Worm (Caenorhabditis elegans) whole organism, L4 larva: ENCODE results near the gene ubc-6.
A peak's percentile ranks its signal among the peaks of the same experiment; 100 is the strongest.

Source experiments
- F10B5.3 ChIP-seq: sonication (generic microtip); optimal IDR thresholded peaks from 2 replicates; lab custom pipeline; 2016; ENCODE audit warnings: mild to moderate bottlenecking, missing genetic modification characterization, missing compliant biosample characterization
- F49E8.2 ChIP-seq: sonication (generic microtip); optimal IDR thresholded peaks from 2 replicates; lab custom pipeline; 2016; ENCODE audit warnings: missing compliant biosample characterization, mild to moderate bottlenecking, missing genetic modification characterization, borderline replicate concordance
- Y105C5A.15 ChIP-seq: fragments of 200-800 bp; sonication (Bioruptor generic); IDR thresholded peaks from 2 replicates; pipeline ENCODE4 v1.3.6; 2022; ENCODE audit warnings: missing genetic modification characterization, missing compliant biosample characterization
- aha-1 ChIP-seq: fragments of 150-350 bp; peaks from one replicate; lab custom pipeline; 2014; ENCODE audit warnings: missing biosample characterization, missing genetic modification characterization
- aly-2 ChIP-seq: sonication (generic microtip); optimal IDR thresholded peaks from 2 replicates; lab custom pipeline; 2018; ENCODE audit warnings: missing biosample characterization, missing genetic modification characterization
- ceh-32 ChIP-seq: sonication (generic microtip); optimal IDR thresholded peaks from 2 replicates; lab custom pipeline; 2016; ENCODE audit warnings: mild to moderate bottlenecking, missing genetic modification characterization, missing compliant biosample characterization; ENCODE audit not compliant: poor library complexity
- ceh-44 ChIP-seq: fragments of 200-800 bp; sonication (Bioruptor generic); IDR thresholded peaks from 2 replicates; pipeline ENCODE4 v1.3.6; 2022; ENCODE audit warnings: missing genetic modification reagents, missing genetic modification characterization, missing compliant biosample characterization
- ctbp-1 ChIP-seq: fragments of 200-800 bp; sonication (Bioruptor generic); IDR thresholded peaks from 2 replicates; pipeline ENCODE4 v1.3.6; 2022; ENCODE audit warnings: missing genetic modification reagents, missing genetic modification characterization, missing compliant biosample characterization
- daf-12 ChIP-seq: fragments of 150-350 bp; optimal IDR thresholded peaks from 2 replicates; lab custom pipeline; 2014; ENCODE audit warnings: missing biosample characterization, missing genetic modification reagents, missing genetic modification characterization
- daf-8 ChIP-seq: fragments of 200-800 bp; sonication (Bioruptor generic); IDR thresholded peaks from 2 replicates; pipeline ENCODE4 v1.3.6; 2022; ENCODE audit warnings: missing genetic modification characterization, missing compliant biosample characterization
- dmd-6 ChIP-seq: fragments of 200-800 bp; sonication (Bioruptor generic); IDR thresholded peaks from 2 replicates; pipeline ENCODE4 v1.3.6; 2022; ENCODE audit warnings: missing genetic modification reagents, missing genetic modification characterization, missing compliant biosample characterization
- dmd-8 ChIP-seq: fragments of 200-800 bp; sonication (Bioruptor generic); IDR thresholded peaks from 2 replicates; pipeline ENCODE4 v1.3.6; 2022; ENCODE audit warnings: missing genetic modification characterization, missing compliant biosample characterization
- dmd-9 ChIP-seq: fragments of 200-800 bp; sonication (Bioruptor generic); IDR thresholded peaks from 2 replicates; pipeline ENCODE4 v1.3.6; 2022; ENCODE audit warnings: missing genetic modification reagents, missing genetic modification characterization, missing compliant biosample characterization
- dpl-1 ChIP-seq: fragments of 150-350 bp; optimal IDR thresholded peaks from 2 replicates; lab custom pipeline; 2014; ENCODE audit warnings: missing biosample characterization, missing genetic modification reagents, missing genetic modification characterization
- duxl-1 ChIP-seq: sonication (generic microtip); optimal IDR thresholded peaks from 2 replicates; lab custom pipeline; 2016; ENCODE audit warnings: mild to moderate bottlenecking, missing genetic modification characterization, moderate library complexity, missing compliant biosample characterization; ENCODE audit not compliant: poor library complexity
- dve-1 ChIP-seq: sonication (generic microtip); optimal IDR thresholded peaks from 2 replicates; lab custom pipeline; 2017; ENCODE audit warnings: antibody characterized with exemption, mild to moderate bottlenecking, missing genetic modification characterization, missing compliant biosample characterization; ENCODE audit not compliant: insufficient read depth
- egl-27 ChIP-seq: sonication (generic microtip); optimal IDR thresholded peaks from 3 replicates; lab custom pipeline; 2017; ENCODE audit warnings: missing biosample characterization, missing genetic modification reagents, missing genetic modification characterization
- fkh-10 ChIP-seq: fragments of 150-350 bp; optimal IDR thresholded peaks from 2 replicates; lab custom pipeline; 2014; ENCODE audit warnings: missing biosample characterization, missing genetic modification reagents, missing genetic modification characterization
- hif-1 ChIP-seq, 2 experiments: sonication (generic microtip); optimal IDR thresholded peaks; 2 replicates each; lab custom pipeline; 2016 to 2017; ENCODE audit warnings: missing compliant biosample characterization in 2 of 2, missing genetic modification characterization in 2 of 2, missing genetic modification reagents in 2 of 2, missing genotype in 2 of 2, mild to moderate bottlenecking in 1 of 2
- hlh-11 ChIP-seq: fragments of 200-800 bp; sonication (Bioruptor generic); optimal IDR thresholded peaks from 2 replicates; lab custom pipeline; 2018; ENCODE audit warnings: mild to moderate bottlenecking, missing genetic modification characterization, missing compliant biosample characterization
- hlh-30 ChIP-seq: sonication (generic microtip); optimal IDR thresholded peaks from 2 replicates; lab custom pipeline; 2017; ENCODE audit warnings: antibody characterized with exemption, mild to moderate bottlenecking, missing genetic modification characterization, missing compliant biosample characterization; ENCODE audit not compliant: insufficient read depth
- hmg-1.1 ChIP-seq: fragments of 200-800 bp; sonication (Bioruptor generic); IDR thresholded peaks from 2 replicates; pipeline ENCODE4 v1.3.6; 2022; ENCODE audit warnings: missing genetic modification reagents, missing genetic modification characterization, missing compliant biosample characterization
- lin-39 ChIP-seq: fragments of 150-350 bp; optimal IDR thresholded peaks from 2 replicates; lab custom pipeline; 2014; ENCODE audit warnings: missing biosample characterization, missing genetic modification reagents, missing genetic modification characterization
- lsy-2 ChIP-seq, 2 experiments: fragments of 150-350 bp in 1 of 2; sonication (generic microtip) in 1 of 2; optimal IDR thresholded peaks; 2 replicates each; lab custom pipeline; 2014 to 2017; ENCODE audit warnings: missing biosample characterization in 2 of 2, missing genetic modification characterization in 2 of 2
- madf-9 ChIP-seq: fragments of 200-800 bp; sonication (Bioruptor generic); conservative IDR thresholded peaks from 2 replicates; pipeline ENCODE4 v1.3.6; 2022; ENCODE audit warnings: missing genetic modification reagents, missing genetic modification characterization, missing compliant biosample characterization
- mdl-1 ChIP-seq, 2 experiments: fragments of 150-350 bp in 1 of 2; sonication (generic microtip) in 1 of 2; optimal IDR thresholded peaks; 2 replicates each; lab custom pipeline; 2014 to 2017; ENCODE audit warnings: missing biosample characterization in 2 of 2, missing genetic modification characterization in 2 of 2
- mes-2 ChIP-seq: sonication (generic microtip); optimal IDR thresholded peaks from 2 replicates; lab custom pipeline; 2016; ENCODE audit warnings: missing genotype, mild to moderate bottlenecking, missing genetic modification characterization, missing compliant biosample characterization; ENCODE audit not compliant: poor library complexity, severe bottlenecking
- mxl-3 ChIP-seq: fragments of 200-800 bp; sonication (Bioruptor generic); optimal IDR thresholded peaks from 2 replicates; lab custom pipeline; 2018; ENCODE audit warnings: mild to moderate bottlenecking, missing genetic modification characterization, missing compliant biosample characterization
- nhr-102 ChIP-seq: sonication (generic microtip); optimal IDR thresholded peaks from 2 replicates; lab custom pipeline; 2016; ENCODE audit warnings: mild to moderate bottlenecking, missing genetic modification characterization, moderate library complexity, missing compliant biosample characterization
- nhr-111 ChIP-seq: fragments of 200-800 bp; sonication (Bioruptor generic); optimal IDR thresholded peaks from 2 replicates; lab custom pipeline; 2018; ENCODE audit warnings: mild to moderate bottlenecking, missing genetic modification characterization, missing compliant biosample characterization
- nhr-28 ChIP-seq: fragments of 150-350 bp; optimal IDR thresholded peaks from 2 replicates; lab custom pipeline; 2014; ENCODE audit warnings: missing biosample characterization, missing genetic modification characterization
- nhr-42 ChIP-seq: fragments of 200-800 bp; sonication (Bioruptor generic); IDR thresholded peaks from 2 replicates; pipeline ENCODE4 v1.3.6; 2022; ENCODE audit warnings: missing genetic modification characterization, missing compliant biosample characterization
- nhr-6 ChIP-seq: fragments of 150-350 bp; optimal IDR thresholded peaks from 2 replicates; lab custom pipeline; 2014; ENCODE audit warnings: missing biosample characterization, missing genetic modification characterization
- nhr-77 ChIP-seq: fragments of 150-350 bp; optimal IDR thresholded peaks from 2 replicates; lab custom pipeline; 2014; ENCODE audit warnings: missing biosample characterization, missing genetic modification characterization
- pha-4 ChIP-seq, 2 experiments: fragments of 150-350 bp in 1 of 2; fragments of 200-800 bp in 1 of 2; sonication (Bioruptor generic) in 1 of 2; IDR thresholded peaks in 1 of 2; optimal IDR thresholded peaks in 1 of 2; 2 replicates each; pipeline versions ENCODE4 v1.3.6 to Lab custom; 2014 to 2022; ENCODE audit warnings: missing genetic modification characterization in 2 of 2, missing genetic modification reagents in 2 of 2, missing biosample characterization in 1 of 2, missing compliant biosample characterization in 1 of 2
- pqm-1 ChIP-seq: sonication (generic microtip); optimal IDR thresholded peaks from 2 replicates; lab custom pipeline; 2017; ENCODE audit warnings: missing biosample characterization, missing genetic modification characterization
- set-16 ChIP-seq: fragments of 200-800 bp; sonication (Bioruptor generic); IDR thresholded peaks from 2 replicates; pipeline ENCODE4 v1.3.6; 2022; ENCODE audit warnings: missing genetic modification reagents, missing genetic modification characterization, missing compliant biosample characterization
- snpc-1.2 ChIP-seq: fragments of 200-800 bp; sonication (Bioruptor generic); IDR thresholded peaks from 2 replicates; pipeline ENCODE4 v1.3.6; 2022; ENCODE audit warnings: missing genetic modification reagents, missing genetic modification characterization, missing compliant biosample characterization
- tag-97 ChIP-seq: fragments of 200-800 bp; sonication (Bioruptor generic); IDR thresholded peaks from 2 replicates; pipeline ENCODE4 v1.3.6; 2022; ENCODE audit warnings: missing genetic modification characterization, missing compliant biosample characterization
- tra-1 ChIP-seq: fragments of 200-800 bp; sonication (Bioruptor generic); IDR thresholded peaks from 2 replicates; pipeline ENCODE4 v1.3.6; 2022; ENCODE audit warnings: missing genetic modification reagents, missing genetic modification characterization, missing compliant biosample characterization
- unc-62 ChIP-seq, 3 experiments: fragments of 150-350 bp in 1 of 3; sonication (generic microtip); optimal IDR thresholded peaks in 2 of 3; peaks in 1 of 3; 1 replicate in 1 of 3; 2 replicates in 2 of 3; lab custom pipeline; 2014 to 2017; ENCODE audit warnings: missing biosample characterization in 3 of 3, missing genetic modification characterization in 3 of 3, missing genetic modification reagents in 3 of 3, missing genotype in 1 of 3
- zag-1 ChIP-seq: fragments of 150-350 bp; optimal IDR thresholded peaks from 2 replicates; lab custom pipeline; 2014; ENCODE audit warnings: missing biosample characterization, missing genetic modification characterization
- zfp-2 ChIP-seq: sonication (generic microtip); optimal IDR thresholded peaks from 2 replicates; lab custom pipeline; 2016; ENCODE audit warnings: mild to moderate bottlenecking, missing genetic modification characterization, missing compliant biosample characterization
- zfp-3 ChIP-seq: fragments of 200-800 bp; sonication (Bioruptor generic); conservative IDR thresholded peaks from 2 replicates; pipeline ENCODE4 v1.3.6; 2022; ENCODE audit warnings: missing genetic modification reagents, missing genetic modification characterization, missing compliant biosample characterization
- ztf-7 ChIP-seq: fragments of 150-350 bp; optimal IDR thresholded peaks from 2 replicates; lab custom pipeline; 2014; ENCODE audit warnings: missing biosample characterization, missing genetic modification characterization

ubc-6 gene

DNA sequence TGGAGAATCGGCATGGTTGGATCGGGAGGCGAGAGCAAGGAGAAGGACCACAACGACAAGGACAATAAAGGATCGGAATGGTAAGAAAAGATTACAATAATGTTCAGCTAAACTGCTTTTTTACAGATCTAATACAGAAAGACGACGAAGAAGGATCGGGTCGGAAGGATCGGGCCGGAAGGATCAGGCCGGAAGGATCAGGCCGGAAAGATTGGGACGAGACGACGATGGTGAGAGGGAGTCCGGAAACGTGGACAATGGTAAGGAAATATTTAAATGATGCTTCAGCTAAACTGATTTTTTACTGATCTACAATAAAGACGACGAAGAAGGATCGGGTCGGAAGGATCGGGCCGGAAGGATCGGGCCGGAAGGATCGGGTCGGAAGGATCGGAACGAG, 32.3 kb upstream of the ubc-6 start:
- TF ChIP-seq Y105C5A.15 (GFP tag; lab: Robert Waterston, UW) (0 out of 2 replicates have a peak, but pooled peaks have one; percentile 53), set-16 (GFP tag; lab: Robert Waterston, UW) (peak; percentile 74), dmd-8 (GFP tag; lab: Robert Waterston, UW) (peak; percentile 62; the same call in 1 of the 2 replicates)

DNA sequence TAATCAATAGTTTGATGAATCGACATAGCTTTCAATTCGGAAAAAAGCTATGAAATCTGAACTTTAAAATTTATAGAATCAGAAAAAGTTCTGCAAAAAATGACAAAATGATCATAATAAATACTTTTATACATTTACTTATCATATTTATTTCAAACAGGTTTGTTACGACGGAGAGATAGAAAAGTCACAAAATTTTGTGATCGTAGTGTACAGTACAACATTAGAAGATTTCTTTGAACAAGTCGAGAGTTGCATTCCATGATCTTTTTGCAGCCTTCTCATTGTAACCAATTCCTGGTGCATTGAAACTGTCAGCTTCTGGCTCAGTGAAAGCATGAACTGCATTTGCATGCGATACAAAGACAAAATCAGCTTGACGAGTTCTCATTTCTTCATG, 22.8 kb upstream of the ubc-6 start, which contains the start of gene D1022.3:
Gene D1022.3, minus strand, starts transcription at position 101 of the 400 bp plus-strand sequence.
- TF ChIP-seq unc-62 (GFP tag; optimal IDR thresholded peaks at IDR 0.05 in 1 of 2; lab: Kevin White, UChicago): peak in 1 of 2 experiments; percentile 29
- TF ChIP-seq unc-62 (tag; optimal IDR thresholded peaks at IDR 0.05; lab: Kevin White, UChicago): no peak
- TF ChIP-seq daf-12: no peak
- no peak for TF ChIP-seq hlh-11 (tag; lab: Kevin White, UChicago)
- TF ChIP-seq zfp-2 (tag; lab: Kevin White, UChicago): no peak
- TF ChIP-seq nhr-28: peak; percentile 58
- TF ChIP-seq zfp-3: no peak

DNA sequence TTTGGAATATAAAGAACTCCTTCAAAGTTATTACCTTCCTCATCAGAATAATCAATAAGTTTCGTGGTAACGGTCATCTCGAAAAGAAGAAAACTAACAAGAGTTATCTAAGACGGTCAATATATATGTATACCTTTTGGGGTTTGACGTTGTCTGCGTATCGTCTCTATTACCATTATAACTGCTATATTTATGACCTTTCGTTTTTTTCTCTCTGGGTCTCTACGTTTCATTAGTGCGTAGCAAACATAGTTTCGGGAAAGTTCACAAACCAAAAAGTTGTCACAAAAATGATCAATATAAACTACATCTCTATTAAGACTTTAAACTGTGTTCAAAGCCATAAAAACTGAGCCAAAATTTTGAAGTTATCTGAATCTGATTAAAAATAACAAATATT, 21.8 kb upstream of the ubc-6 start, which contains the start of gene D1022.4:
Gene D1022.4, minus strand, starts transcription at position 83 of the 400 bp plus-strand sequence.
- no peak for TF ChIP-seq nhr-6 (tag; lab: Kevin White, UChicago)
- peak; percentile 53 for TF ChIP-seq dve-1 (tag; lab: Kevin White, UChicago)
- TF ChIP-seq nhr-77: no peak
- TF ChIP-seq aha-1 (tag; lab: Kevin White, UChicago): no peak
- no peak for TF ChIP-seq ctbp-1 (GFP tag; lab: Robert Waterston, UW)
- TF ChIP-seq nhr-28: peak; percentile 69
- peak; percentile 9 for TF ChIP-seq hlh-11 (tag; lab: Kevin White, UChicago)
- TF ChIP-seq ceh-32 (tag; lab: Kevin White, UChicago): no peak
- TF ChIP-seq mes-2: peak; percentile 23
- TF ChIP-seq dmd-9 (GFP tag; lab: Robert Waterston, UW): no peak
- TF ChIP-seq nhr-102: peak; percentile 77
- no peak for TF ChIP-seq tag-97 (GFP tag; lab: Robert Waterston, UW)
- no peak for TF ChIP-seq nhr-42 (GFP tag; lab: Robert Waterston, UW)
- TF ChIP-seq pha-4 (GFP tag; IDR thresholded peaks at IDR 0.05; lab: Robert Waterston, UW): no peak
- TF ChIP-seq pha-4 (tag; optimal IDR thresholded peaks at IDR 0.05; lab: Kevin White, UChicago): no peak
- peak in 1 of 2 experiments; percentile 32 for TF ChIP-seq lsy-2 (tag; optimal IDR thresholded peaks at IDR 0.05; lab: Kevin White, UChicago)
- TF ChIP-seq hif-1 (tag; optimal IDR thresholded peaks at IDR 0.05; lab: Kevin White, UChicago): no peak
- TF ChIP-seq mxl-3 (GFP tag; lab: Kevin White, UChicago): no peak
- no peak for TF ChIP-seq egl-27 (tag; lab: Kevin White, UChicago)
- no peak for TF ChIP-seq F49E8.2 (tag; lab: Kevin White, UChicago)
- no peak for TF ChIP-seq F10B5.3 (tag; lab: Kevin White, UChicago)
- peak; percentile 58; the same call in 1 of the 2 replicates for TF ChIP-seq dmd-6 (GFP tag; lab: Robert Waterston, UW)
- no peak for TF ChIP-seq madf-9
- no peak for TF ChIP-seq tra-1
- no peak for TF ChIP-seq nhr-111 (GFP tag; lab: Kevin White, UChicago)
- TF ChIP-seq snpc-1.2 (GFP tag; lab: Robert Waterston, UW): no peak
- TF ChIP-seq ceh-44 (GFP tag; lab: Robert Waterston, UW): no peak
- no peak for TF ChIP-seq zag-1 (tag; lab: Kevin White, UChicago)
- no peak for TF ChIP-seq lin-39 (tag; lab: Kevin White, UChicago)
- TF ChIP-seq ztf-7 (tag; lab: Kevin White, UChicago): no peak
- no peak for TF ChIP-seq duxl-1 (tag; lab: Kevin White, UChicago)
- peak in 1 of 2 experiments; percentile 15 for TF ChIP-seq mdl-1 (tag; optimal IDR thresholded peaks at IDR 0.05; lab: Kevin White, UChicago)
- TF ChIP-seq daf-8 (GFP tag; lab: Robert Waterston, UW): no peak
- TF ChIP-seq dpl-1 (GFP tag; lab: Kevin White, UChicago): no peak
- TF ChIP-seq fkh-10 (GFP tag; lab: Kevin White, UChicago): no peak
- no peak for TF ChIP-seq hmg-1.1 (GFP tag; lab: Robert Waterston, UW)
- TF ChIP-seq pqm-1: peak; percentile 37
- no peak for TF ChIP-seq unc-62 (GFP tag; optimal IDR thresholded peaks at IDR 0.05 in 1 of 2; lab: Kevin White, UChicago)
- TF ChIP-seq unc-62 (tag; optimal IDR thresholded peaks at IDR 0.05; lab: Kevin White, UChicago): no peak
- no peak for TF ChIP-seq aly-2 (tag; lab: Kevin White, UChicago)
- TF ChIP-seq hlh-30 (tag; lab: Kevin White, UChicago): peak; percentile 19
